Worm (Caenorhabditis elegans): ENCODE measurements around the gene zmp-3.

The zmp-3 gene

DNA sequence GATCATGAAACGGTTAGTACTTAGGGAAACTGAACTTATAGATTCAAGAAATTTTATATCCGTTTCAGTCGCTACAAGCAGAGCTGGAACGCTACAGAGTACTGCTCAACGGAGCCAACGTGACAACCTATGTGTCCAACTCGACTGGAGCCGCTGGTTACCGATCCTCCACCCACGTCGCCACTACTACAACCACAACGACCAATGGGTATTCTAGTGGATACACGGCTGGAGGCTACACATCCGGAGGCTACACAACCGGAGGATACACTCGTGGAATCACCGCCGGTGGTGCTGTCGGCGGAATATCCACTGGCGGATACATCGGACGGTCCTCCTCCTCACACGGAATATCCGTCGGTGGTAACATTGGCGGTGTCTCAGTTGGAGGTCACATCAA lies 26.3 kb downstream of the zmp-3 start:
- TF ChIP-seq B0310.2 (tag; optimal IDR thresholded peaks at IDR 0.05) (no peak), hmg-4 (GFP tag; optimal IDR thresholded peaks at IDR 0.05) (no peak), tra-4 (tag; optimal IDR thresholded peaks at IDR 0.05) (no peak), hmbx-1 (tag; optimal IDR thresholded peaks at IDR 0.05) (no peak)

DNA sequence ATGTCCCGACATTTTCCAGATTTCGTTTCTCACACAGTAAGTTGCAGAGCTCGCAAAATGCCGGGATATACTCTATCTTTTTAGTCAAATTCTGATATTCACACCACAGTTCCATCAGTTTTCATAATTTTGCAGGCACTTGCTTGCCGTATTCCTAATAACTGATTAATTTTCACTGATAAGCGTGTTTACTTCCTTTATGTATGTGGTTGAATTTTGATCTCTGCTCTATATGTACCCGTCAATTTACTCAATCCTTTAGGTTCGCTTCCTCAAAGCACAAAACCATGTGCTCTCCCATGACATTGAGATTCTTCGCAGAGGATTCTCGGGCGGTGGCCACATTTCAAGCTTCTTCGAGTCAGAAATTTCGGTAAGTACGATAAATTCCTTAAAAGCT lies 27.9 kb downstream of the zmp-3 start:
- TF ChIP-seq pes-1 (GFP tag; IDR thresholded peaks at IDR 0.05) = no peak
- no peak for TF ChIP-seq sea-1 (GFP tag; conservative IDR thresholded peaks at IDR 0.05)
- TF ChIP-seq hmbx-1 (tag; optimal IDR thresholded peaks at IDR 0.05) = no peak
- no peak for TF ChIP-seq ets-7 (tag; optimal IDR thresholded peaks at IDR 0.05)
- no peak for TF ChIP-seq ceh-13 (GFP tag; optimal IDR thresholded peaks at IDR 0.05)
- no peak for TF ChIP-seq flt-1 (GFP tag; IDR thresholded peaks at IDR 0.05)
- no peak for TF ChIP-seq ama-1 (optimal IDR thresholded peaks at IDR 0.05)

DNA sequence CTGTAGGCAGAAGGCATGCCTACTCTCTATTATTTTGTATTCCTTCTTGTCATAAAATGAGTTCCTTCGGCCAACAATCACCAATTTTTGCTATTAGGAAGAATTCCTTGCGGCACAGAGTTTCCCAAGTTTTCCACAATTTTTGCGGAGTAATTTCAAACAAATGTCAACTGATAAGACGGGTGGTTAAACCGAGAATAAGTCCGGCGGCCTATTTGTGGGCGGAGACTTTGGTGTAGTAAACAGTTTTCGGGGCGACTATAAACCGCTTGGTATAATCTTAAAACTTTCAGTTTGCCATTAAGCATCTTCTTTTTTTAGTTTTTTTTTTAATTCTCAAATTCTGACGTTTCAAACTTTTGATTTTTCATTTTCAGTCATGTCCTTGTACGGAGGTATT lies 28.4 kb downstream of the zmp-3 start, which contains the start of gene ifc-1:
ifc-1 (plus strand) TSS at position 378 of the 400 bp plus-strand sequence.
- TF ChIP-seq flt-1 (GFP tag; IDR thresholded peaks at IDR 0.05) = no peak

DNA sequence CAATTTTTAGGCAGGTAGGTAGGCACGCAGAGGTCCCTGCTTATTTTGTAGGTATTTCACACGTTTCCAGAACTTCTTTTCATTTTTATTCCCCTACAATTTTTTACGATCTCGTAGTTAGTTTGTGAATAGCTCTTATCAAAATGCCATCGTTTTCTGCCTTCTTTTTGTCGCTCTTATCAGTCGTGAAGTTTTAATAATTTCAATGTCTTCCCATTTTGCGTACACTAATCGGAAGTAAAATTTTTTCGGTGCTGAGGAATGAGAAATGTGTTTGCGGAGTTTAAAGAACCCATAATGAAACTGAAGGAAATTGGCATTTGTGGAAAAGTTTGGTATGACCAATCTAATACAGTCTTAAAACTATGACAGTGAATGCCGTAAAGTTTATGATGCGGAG lies 29.1 kb downstream of the zmp-3 start:
- TF ChIP-seq ets-7 (tag; optimal IDR thresholded peaks at IDR 0.05) (no peak), pes-1 (GFP tag; IDR thresholded peaks at IDR 0.05) (no peak), tbx-37 (GFP tag; conservative IDR thresholded peaks at IDR 0.05) (no peak), hmg-4 (GFP tag; optimal IDR thresholded peaks at IDR 0.05) (no peak), B0310.2 (tag; optimal IDR thresholded peaks at IDR 0.05) (no peak), scrt-1 (GFP tag; IDR thresholded peaks at IDR 0.05) (no peak), ceh-36 (tag; optimal IDR thresholded peaks at IDR 0.05) (no peak), flt-1 (GFP tag; IDR thresholded peaks at IDR 0.05) (no peak), tbx-11 (GFP tag; IDR thresholded peaks at IDR 0.05) (no peak), hmbx-1 (tag; optimal IDR thresholded peaks at IDR 0.05) (no peak), ceh-13 (GFP tag; optimal IDR thresholded peaks at IDR 0.05) (no peak), ama-1 (optimal IDR thresholded peaks at IDR 0.05) (no peak), tra-4 (tag; optimal IDR thresholded peaks at IDR 0.05) (no peak)

DNA sequence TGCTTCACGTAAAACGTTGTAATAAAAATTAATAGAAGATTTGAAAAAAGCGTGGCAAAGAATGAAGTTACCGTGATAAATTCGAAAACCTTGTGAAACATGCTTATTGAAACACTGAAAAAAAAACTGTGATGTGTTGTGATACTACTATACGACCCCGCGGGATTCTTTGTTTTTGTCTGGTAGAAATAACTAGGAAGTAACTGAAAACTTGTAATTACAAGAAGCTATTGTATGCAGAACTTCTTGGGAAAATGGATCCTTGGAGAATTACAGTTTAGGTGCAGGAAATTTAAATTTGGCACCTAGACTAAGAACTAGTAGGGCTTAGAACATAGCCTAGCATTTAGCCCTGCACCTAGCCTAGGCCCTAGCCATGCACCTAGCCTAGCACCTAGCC lies 29.6 kb downstream of the zmp-3 start, which contains the start of gene str-39:
str-39 (minus strand) TSS at position 101 of the 400 bp plus-strand sequence.
- TF ChIP-seq aly-1 (tag; optimal IDR thresholded peaks at IDR 0.05) (no peak), ets-7 (tag; optimal IDR thresholded peaks at IDR 0.05) (no peak), hmbx-1 (tag; optimal IDR thresholded peaks at IDR 0.05) (no peak), pes-1 (GFP tag; IDR thresholded peaks at IDR 0.05) (no peak), tbx-11 (GFP tag; IDR thresholded peaks at IDR 0.05) (no peak), ceh-36 (tag; optimal IDR thresholded peaks at IDR 0.05) (no peak), F13C5.2 (tag; optimal IDR thresholded peaks at IDR 0.05) (no peak), ama-1 (optimal IDR thresholded peaks at IDR 0.05) (no peak), ceh-13 (GFP tag; optimal IDR thresholded peaks at IDR 0.05) (no peak), hnd-1 (tag; optimal IDR thresholded peaks at IDR 0.05) (no peak), B0310.2 (tag; optimal IDR thresholded peaks at IDR 0.05) (no peak), tra-4 (tag; optimal IDR thresholded peaks at IDR 0.05) (no peak), flt-1 (GFP tag; IDR thresholded peaks at IDR 0.05) (no peak), sea-1 (GFP tag; conservative IDR thresholded peaks at IDR 0.05) (no peak), tbx-37 (GFP tag; conservative IDR thresholded peaks at IDR 0.05) (no peak), scrt-1 (GFP tag; IDR thresholded peaks at IDR 0.05) (no peak), hmg-4 (GFP tag; optimal IDR thresholded peaks at IDR 0.05) (no peak)

DNA sequence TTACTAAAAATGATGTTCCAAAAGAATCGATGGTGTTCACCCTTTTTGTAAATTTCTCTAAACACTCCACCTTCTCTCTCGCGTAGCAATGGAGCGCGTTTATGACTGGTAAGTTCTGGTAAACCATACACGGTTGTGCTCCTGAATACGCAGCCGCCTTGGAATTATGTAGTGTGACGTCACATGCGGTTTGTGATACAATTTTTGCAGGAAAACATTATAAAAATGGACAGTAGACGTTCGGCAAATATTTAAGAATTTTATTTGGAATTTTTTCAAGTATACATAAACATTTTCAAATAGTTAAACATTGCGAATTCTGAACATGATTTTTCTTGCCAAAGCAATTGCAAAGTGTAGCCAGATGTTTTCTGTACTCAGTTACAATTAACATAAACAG lies 31.9 kb downstream of the zmp-3 start, which contains the start of gene F37B4.10:
F37B4.10 (minus strand) TSS at position 101 of the 400 bp plus-strand sequence.
- TF ChIP-seq hnd-1 (tag; optimal IDR thresholded peaks at IDR 0.05) (no peak), aly-1 (tag; optimal IDR thresholded peaks at IDR 0.05) (no peak), flt-1 (GFP tag; IDR thresholded peaks at IDR 0.05) (no peak), tra-4 (tag; optimal IDR thresholded peaks at IDR 0.05) (no peak), scrt-1 (GFP tag; IDR thresholded peaks at IDR 0.05) (no peak), hmg-4 (GFP tag; optimal IDR thresholded peaks at IDR 0.05) (no peak), hmbx-1 (tag; optimal IDR thresholded peaks at IDR 0.05) (no peak), ceh-13 (GFP tag; optimal IDR thresholded peaks at IDR 0.05) (no peak), ets-7 (tag; optimal IDR thresholded peaks at IDR 0.05) (no peak)

DNA sequence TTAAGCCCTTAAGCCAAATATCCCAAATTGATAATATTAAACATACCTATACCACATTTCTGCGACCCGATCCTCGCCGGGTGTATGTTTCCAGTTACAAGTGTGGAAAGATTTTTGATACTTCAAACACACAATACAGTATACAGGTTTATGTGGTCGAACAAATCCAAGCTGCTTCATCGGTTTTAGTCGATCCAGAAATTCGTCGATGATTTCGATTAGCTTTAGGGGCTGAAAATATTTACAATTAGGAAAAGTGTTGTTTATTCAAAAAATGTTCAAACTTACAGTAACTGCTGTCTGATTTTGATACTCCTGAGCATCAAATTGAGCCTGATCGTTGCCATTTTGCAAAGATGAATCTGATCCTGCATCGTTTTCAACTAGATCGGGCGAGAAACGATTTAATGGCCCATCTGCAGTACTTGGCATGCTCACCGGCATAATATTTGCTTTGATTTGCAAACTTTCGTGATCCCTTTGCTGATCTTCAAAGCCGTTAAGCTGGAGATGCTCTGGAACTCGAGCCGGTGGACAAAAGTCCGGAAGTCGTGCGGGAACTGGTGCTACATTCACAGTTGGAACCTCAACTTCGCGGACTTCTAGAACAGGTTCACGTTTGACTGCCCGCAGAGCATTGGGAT lies 33.1 kb downstream of the zmp-3 start:
- TF ChIP-seq scrt-1 (GFP tag; IDR thresholded peaks at IDR 0.05) (no peak), pes-1 (GFP tag; IDR thresholded peaks at IDR 0.05) (no peak), ceh-36 (tag; optimal IDR thresholded peaks at IDR 0.05) (no peak), flt-1 (GFP tag; IDR thresholded peaks at IDR 0.05) (no peak), sea-1 (GFP tag; conservative IDR thresholded peaks at IDR 0.05) (no peak), ama-1 (optimal IDR thresholded peaks at IDR 0.05) (no peak), aly-1 (tag; optimal IDR thresholded peaks at IDR 0.05) (no peak), tbx-11 (GFP tag; IDR thresholded peaks at IDR 0.05) (no peak), hnd-1 (tag; optimal IDR thresholded peaks at IDR 0.05) (no peak), hmbx-1 (tag; optimal IDR thresholded peaks at IDR 0.05) (no peak)

DNA sequence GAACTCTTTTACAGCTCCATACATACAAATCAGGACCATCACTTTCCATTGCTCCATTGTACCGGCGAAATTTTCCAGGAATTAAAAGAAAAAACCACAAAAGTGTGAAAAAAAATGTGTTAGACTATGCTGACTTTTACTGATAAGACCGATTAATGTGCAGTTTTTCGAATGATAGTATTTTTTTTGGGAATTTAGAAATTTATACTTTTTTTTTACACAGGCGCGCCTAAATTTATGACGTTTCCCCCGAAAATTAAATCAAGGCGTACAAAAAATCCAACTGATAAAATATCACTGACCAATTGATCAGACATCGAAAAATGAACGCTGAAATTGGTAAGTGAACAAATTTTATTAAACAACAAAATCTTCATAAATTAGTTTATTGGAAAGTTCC lies 34.0 kb downstream of the zmp-3 start, which contains the start of gene folt-2:
folt-2 (minus strand) TSS at position 179 of the 400 bp plus-strand sequence.
- TF ChIP-seq tra-4 (tag; optimal IDR thresholded peaks at IDR 0.05) (no peak), F13C5.2 (tag; optimal IDR thresholded peaks at IDR 0.05) (no peak), hmbx-1 (tag; optimal IDR thresholded peaks at IDR 0.05) (no peak), scrt-1 (GFP tag; IDR thresholded peaks at IDR 0.05) (no peak), tbx-11 (GFP tag; IDR thresholded peaks at IDR 0.05) (0 out of 2 replicates have a peak, but pooled peaks have one; percentile 16)

All from whole organism, early embryonic.